Fruit fly (Drosophila melanogaster) whole organism, larva: ENCODE data around the gene CG12035.

ENCODE experiments used
- noc ChIP-seq: fragments of 200-800 bp; sonication (Bioruptor generic); optimal IDR thresholded peaks from 3 replicates; lab custom pipeline; 2019; ENCODE audit warnings: missing biosample characterization, mild to moderate bottlenecking, missing genetic modification characterization, moderate library complexity

Gene CG12035

dm6 chr3L:1724090-1724489 lies at the start of gene CG12035:
CG12035 (plus strand) TSS chr3L:1724390.
- no peak for TF ChIP-seq noc (tag; lab: Kevin White, UChicago)

DNA sequence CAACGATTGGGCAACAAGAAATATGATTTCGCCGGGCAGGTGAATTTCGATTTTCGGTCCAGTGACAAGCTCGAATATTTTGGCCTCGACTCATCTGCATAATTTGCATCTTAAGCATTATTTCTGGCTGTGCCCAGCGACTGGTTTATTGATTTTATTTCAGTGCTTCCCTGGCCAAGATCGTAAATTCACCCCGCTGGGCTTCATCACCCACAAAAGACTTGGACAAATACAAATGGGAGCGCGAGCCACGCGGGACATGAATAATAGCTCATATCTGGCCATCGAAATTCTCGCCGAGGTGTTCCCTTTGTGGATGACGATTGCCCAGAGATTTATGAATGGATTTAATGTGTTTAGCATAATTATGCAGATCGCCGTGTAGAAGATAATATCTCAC lies 48.9 kb upstream of the CG12035 start:
- peak; percentile 17 for TF ChIP-seq noc (tag; lab: Kevin White, UChicago)

- no peak for TF ChIP-seq noc (tag; lab: Kevin White, UChicago)
Observed at dm6 chr3L:1676222-1676621, 48.0 kb upstream of the CG12035 start.

DNA sequence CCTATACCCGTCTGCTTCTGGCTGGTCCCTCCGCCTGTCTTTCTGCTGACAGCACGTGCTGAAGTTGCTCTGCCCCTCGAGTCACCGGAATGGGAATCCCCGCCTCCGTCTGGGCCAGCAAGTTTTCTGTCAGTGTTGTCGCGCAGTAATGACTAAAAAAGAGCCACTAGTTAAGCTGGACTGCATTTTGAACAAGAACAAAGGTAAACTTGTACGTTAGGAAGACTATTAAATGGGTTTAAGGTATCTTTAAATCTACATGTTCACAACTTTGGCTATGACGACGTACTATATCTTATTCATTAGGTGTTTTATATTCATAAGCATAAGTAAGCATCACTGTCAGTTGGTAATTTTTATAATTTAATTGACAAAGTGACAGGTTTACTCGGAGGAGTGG lies 44.8 kb upstream of the CG12035 start:
- no peak for TF ChIP-seq noc (tag; lab: Kevin White, UChicago)

DNA sequence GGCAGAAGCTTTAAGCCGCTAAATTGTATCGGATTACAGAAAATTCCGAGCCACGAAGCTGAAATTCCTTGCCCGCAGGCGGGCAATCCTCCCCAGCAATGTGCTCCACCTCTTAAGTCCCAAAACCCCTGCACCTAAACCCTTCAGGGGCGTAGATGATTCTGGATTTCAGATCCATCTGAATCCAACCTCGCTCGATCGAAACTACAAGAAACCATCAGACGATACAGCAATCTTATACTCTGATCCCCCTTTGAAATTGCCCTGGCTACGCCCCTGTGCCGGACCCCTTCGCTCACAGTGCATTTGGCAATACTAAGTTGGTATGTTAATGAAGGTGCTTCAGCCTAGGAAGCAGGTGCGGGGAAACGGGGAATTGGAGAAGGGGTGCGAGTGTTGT lies 41.1 kb upstream of the CG12035 start:
- no peak for TF ChIP-seq noc (tag; lab: Kevin White, UChicago)

- TF ChIP-seq noc (tag; lab: Kevin White, UChicago), result no peak
Observed at dm6 chr3L:1688161-1688560, 36.0 kb upstream of the CG12035 start.

DNA sequence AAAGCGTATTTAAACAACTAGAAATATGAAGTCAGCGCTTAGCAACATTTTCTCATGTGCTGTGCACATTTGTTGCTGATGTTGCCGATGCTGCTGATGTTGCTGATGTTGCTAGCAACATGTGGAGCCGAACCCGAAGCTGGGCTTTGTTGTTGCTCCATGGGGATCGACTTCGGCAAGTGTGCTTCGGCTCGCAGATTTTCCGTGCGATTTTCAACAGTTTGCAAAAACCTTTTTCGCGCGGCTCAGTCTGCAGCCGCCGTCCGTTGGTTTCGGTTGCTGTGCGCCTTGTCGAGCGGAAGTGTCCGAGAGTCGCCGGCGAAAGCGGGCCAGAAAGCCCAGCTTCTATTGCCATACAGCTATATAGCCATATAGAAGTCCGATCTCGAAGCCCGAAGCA lies 35.6 kb upstream of the CG12035 start:
- TF ChIP-seq noc (tag; lab: Kevin White, UChicago), result no peak

DNA sequence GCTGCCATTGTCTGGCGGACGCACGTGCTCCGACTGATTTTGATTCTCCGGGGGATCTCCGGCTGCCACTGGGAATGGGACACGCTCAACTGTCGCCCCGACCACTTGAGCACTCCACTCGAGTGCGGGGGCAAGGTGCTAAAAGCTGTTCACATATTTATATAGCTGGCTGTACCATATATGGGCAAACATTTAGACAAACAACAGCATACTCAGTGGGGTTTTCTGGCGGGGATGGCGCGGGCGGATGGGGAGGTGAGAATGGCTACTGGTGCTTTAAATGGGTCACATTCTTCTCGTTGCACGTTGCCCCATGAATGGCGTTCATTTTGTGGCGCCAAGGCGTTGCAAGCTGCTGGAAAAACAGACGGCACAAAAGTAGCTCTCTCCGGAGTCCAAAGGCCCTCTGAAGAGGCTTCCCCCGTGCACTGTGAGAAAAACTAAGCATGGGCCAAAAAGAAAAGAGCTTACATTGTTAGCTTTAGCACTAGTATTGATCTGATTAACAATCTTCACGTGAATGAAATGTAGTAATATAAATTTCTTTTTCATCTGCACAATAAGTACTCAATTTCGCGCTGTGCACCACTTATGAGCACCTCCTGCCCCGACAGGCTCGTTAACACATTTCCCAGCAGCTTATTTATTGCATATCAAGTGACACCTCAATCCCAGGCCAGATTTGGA lies 33.3 kb upstream of the CG12035 start:
- no peak for TF ChIP-seq noc (tag; lab: Kevin White, UChicago)

DNA sequence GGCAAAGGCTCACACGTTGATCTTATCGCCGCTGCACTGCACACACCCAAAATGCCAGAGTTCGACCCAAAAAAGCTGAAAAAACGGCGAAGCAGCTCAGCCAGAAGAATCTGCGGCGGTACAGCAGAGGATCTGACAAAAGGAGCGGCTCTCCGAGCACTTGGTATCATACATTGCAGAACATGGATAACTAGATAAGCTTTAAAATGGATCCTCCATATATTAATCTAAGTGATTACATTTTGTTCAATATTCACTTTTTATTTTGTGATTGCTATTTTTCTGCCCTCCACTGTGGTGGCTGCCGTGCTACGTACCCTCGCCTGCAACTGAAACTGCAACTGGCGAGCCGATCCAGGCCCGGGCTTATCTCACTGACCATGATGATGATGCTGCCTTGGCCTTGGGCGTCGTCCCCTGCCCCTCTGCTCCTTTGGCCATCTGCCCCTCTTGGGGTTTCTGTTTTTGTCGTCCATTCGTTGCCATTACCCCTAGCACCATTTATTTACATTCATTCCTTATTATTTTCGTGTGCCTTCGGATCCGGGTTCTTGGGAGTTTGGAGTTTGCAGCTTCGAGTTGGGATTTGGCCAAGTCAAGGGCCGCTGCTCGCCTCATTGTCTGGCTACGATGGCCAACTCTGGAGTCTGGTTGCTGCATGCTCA lies 31.9 kb upstream of the CG12035 start:
- no peak for TF ChIP-seq noc (tag; lab: Kevin White, UChicago)

- TF ChIP-seq noc (tag; lab: Kevin White, UChicago), result no peak
Observed at dm6 chr3L:1692859-1693258, 31.3 kb upstream of the CG12035 start.

dm6 chr3L:1694317-1694716 lies 29.9 kb upstream of the CG12035 start, which contains the start of gene CG12011:
CG12011 (plus strand) TSS chr3L:1694617.
- TF ChIP-seq noc (tag; lab: Kevin White, UChicago), result no peak

DNA sequence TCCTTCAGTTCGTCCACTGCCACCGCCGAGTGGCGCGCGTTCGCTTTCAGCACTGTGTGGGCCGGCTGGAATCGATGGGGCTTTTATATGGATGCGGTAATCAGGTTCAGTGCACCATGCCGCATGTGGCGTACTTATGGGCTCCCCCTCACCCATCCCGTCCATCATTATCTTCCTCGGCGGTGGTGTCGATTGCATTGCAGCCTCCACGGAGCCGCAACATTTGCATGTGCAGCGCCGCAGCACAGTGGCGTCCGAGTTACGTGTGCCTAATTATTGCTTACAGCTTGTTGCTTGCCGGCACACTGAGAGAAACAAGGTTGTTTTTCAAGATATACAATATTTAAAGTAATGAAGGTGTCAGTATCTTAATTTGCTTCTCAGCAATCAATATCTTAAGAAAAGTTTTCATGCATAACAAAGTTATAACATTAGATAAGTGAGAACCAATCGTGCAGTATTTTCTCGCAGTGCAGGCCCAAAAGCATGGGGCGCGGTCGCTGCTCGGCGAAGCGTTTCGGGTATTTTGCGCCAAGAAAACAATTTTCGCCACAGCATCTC lies 21.7 kb upstream of the CG12035 start, which contains the start of gene CG13931:
TSS of gene CG13931 (minus strand) at position 41 of the 561 bp plus-strand sequence.
- TF ChIP-seq noc (tag; lab: Kevin White, UChicago), result no peak

- no peak for TF ChIP-seq noc (tag; lab: Kevin White, UChicago)
Observed at dm6 chr3L:1709161-1709560, 15.0 kb upstream of the CG12035 start.

DNA sequence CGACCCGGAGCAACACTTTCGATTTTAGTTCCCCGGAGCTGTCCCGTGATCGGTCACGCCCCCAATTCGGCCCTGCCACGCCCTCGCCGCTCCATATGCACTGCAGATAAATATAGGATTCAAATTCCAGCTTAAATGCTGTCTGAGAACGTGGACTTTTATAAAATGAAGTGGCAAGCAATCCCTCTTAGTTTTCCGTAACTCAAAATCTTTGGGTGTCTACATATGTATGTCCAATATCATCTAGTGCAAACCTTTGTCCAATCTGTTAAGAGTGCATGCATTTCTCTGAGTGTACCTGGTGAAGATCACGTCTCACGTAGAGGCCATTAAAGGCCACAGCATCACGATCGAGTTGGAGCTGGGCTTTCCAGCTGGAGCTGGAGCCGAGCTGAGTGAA lies 13.6 kb upstream of the CG12035 start:
- TF ChIP-seq noc (tag; lab: Kevin White, UChicago), result no peak

DNA sequence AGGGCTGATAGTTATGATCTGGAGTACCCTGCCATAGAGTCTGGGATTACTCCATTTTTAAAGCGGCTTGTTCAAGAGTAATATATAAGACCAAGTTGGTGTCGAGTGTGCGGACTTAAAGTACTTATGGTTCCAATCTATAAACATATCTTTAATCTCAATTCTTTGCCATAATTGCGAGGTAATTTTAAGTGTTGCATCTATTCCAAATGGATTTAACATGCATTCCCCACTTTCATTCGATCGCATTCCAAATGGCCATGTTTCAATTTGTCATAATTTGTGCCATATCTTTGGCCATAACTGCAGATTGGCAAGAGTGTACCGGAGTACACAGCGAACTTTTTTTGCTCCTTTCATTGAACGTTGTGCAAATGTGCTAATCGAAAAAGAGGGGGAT lies 13.0 kb upstream of the CG12035 start:
- no peak for TF ChIP-seq noc (tag; lab: Kevin White, UChicago)

DNA sequence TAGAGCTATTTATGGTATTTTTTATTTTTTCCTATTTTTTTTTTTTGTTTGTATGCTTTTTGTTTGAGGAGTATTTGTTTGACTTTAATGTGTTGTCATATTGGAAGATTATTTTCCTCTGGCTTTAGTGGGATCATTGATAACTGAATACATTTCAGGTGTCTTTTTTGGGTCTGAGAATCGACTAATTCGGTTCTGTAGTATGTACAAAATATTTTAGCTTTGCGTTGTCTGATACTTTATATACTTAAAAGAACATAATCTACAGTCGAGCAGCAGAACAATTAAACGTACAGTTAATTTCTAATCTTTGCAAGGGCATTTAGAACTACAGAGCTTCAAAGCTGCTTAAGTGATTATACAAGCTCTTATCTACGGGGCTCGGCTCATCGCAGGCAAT lies 1.1 kb upstream of the CG12035 start, which contains the start of gene CG18171:
TSS of gene CG18171 (minus strand) at position 101 of the 400 bp plus-strand sequence.
- TF ChIP-seq noc (tag; lab: Kevin White, UChicago), result no peak

DNA sequence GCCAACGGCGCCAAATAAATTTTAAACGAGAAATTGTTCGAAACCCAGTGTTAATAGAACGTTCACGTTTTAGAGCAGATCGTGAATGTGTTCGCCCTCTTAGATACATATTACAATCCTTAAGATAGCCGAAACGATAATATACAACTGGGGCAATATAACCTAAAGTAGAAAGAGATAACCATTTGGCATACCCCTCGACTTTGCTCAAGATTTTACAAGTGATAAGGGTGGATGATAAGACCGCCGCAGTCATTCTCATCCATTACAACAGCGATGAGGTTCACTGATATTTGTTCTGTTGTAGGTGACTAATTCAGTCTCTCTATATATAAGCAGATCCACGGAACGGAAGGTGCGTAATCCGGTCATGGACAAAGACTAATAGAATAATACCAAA lies 2.6 kb downstream of the CG12035 start:
- no peak for TF ChIP-seq noc (tag; lab: Kevin White, UChicago)
